Worm (Caenorhabditis elegans) whole organism, L1 larva: ENCODE measurements around the gene enu-3.1.

ENCODE experiments used
- C16A3.4 ChIP-seq: fragments of 150-350 bp; optimal IDR thresholded peaks from 2 replicates; lab custom pipeline; 2014; ENCODE audit warnings: missing biosample characterization, missing genetic modification characterization
- C34B4.2 ChIP-seq: sonication (generic microtip); optimal IDR thresholded peaks from 2 replicates; lab custom pipeline; 2017; ENCODE audit warnings: mild to moderate bottlenecking, missing genetic modification characterization, missing compliant biosample characterization
- F16B12.6 ChIP-seq: fragments of 150-350 bp; optimal IDR thresholded peaks from 2 replicates; lab custom pipeline; 2014; ENCODE audit warnings: missing biosample characterization, missing genetic modification characterization
- Y116A8C.19 ChIP-seq: sonication (generic microtip); optimal IDR thresholded peaks from 2 replicates; lab custom pipeline; 2016; ENCODE audit warnings: missing compliant biosample characterization, missing genetic modification characterization, borderline replicate concordance
- ceh-82 ChIP-seq, 3 experiments: fragments of 150-350 bp in 1 of 3; sonication (generic microtip) in 2 of 3; optimal IDR thresholded peaks; 2 replicates each; lab custom pipeline; 2014 to 2017; ENCODE audit warnings: missing biosample characterization in 3 of 3, missing genetic modification characterization in 3 of 3
- ceh-88 ChIP-seq: fragments of 200-800 bp; sonication (Bioruptor generic); IDR thresholded peaks from 2 replicates; pipeline ENCODE4 v1.3.6; 2022; ENCODE audit warnings: missing genetic modification characterization, missing compliant biosample characterization
- ces-1 ChIP-seq: fragments of 150-350 bp; optimal IDR thresholded peaks from 2 replicates; lab custom pipeline; 2014; ENCODE audit warnings: missing biosample characterization, missing genetic modification reagents, missing genetic modification characterization
- dsc-1 ChIP-seq: sonication (generic microtip); optimal IDR thresholded peaks from 2 replicates; lab custom pipeline; 2016; ENCODE audit warnings: mild to moderate bottlenecking, missing genetic modification characterization, missing compliant biosample characterization
- efl-1 ChIP-seq, 4 experiments: fragments of 150-350 bp; optimal IDR thresholded peaks in 3 of 4; peaks in 1 of 4; 1 replicate in 1 of 4; 2 replicates in 3 of 4; lab custom pipeline; 2014; ENCODE audit warnings: missing biosample characterization in 2 of 4, missing genetic modification characterization in 2 of 4, missing genetic modification reagents in 2 of 4
- egl-13 ChIP-seq: sonication (generic microtip); optimal IDR thresholded peaks from 2 replicates; lab custom pipeline; 2016; ENCODE audit warnings: missing genotype, missing genetic modification reagents, missing genetic modification characterization, missing compliant biosample characterization
- egl-27 ChIP-seq, 2 experiments: fragments of 150-350 bp in 1 of 2; sonication (generic microtip); optimal IDR thresholded peaks; 3 replicates each; lab custom pipeline; 2017 to 2018; ENCODE audit warnings: missing biosample characterization in 2 of 2, missing genetic modification characterization in 2 of 2, missing genetic modification reagents in 2 of 2
- ets-5 ChIP-seq: fragments of 200-800 bp; sonication (Bioruptor generic); IDR thresholded peaks from 2 replicates; pipeline ENCODE4 v1.3.6; 2022; ENCODE audit warnings: missing genetic modification characterization, missing compliant biosample characterization
- fkh-10 ChIP-seq: sonication (generic microtip); optimal IDR thresholded peaks from 2 replicates; lab custom pipeline; 2017; ENCODE audit warnings: missing biosample characterization, missing genetic modification reagents, missing genetic modification characterization
- fkh-8 ChIP-seq: sonication (generic microtip); optimal IDR thresholded peaks from 2 replicates; lab custom pipeline; 2016; ENCODE audit warnings: mild to moderate bottlenecking, missing genetic modification characterization, missing compliant biosample characterization
- grh-1 ChIP-seq: fragments of 200-800 bp; sonication (Bioruptor generic); IDR thresholded peaks from 2 replicates; pipeline ENCODE4 v1.3.6; 2022; ENCODE audit warnings: missing genetic modification reagents, missing genetic modification characterization, missing compliant biosample characterization
- hlh-4 ChIP-seq: sonication (generic microtip); optimal IDR thresholded peaks from 2 replicates; lab custom pipeline; 2016; ENCODE audit warnings: mild to moderate bottlenecking, missing genetic modification characterization, missing compliant biosample characterization
- hpl-2 ChIP-seq: fragments of 150-350 bp; optimal IDR thresholded peaks from 2 replicates; lab custom pipeline; 2014; ENCODE audit warnings: missing biosample characterization, missing genetic modification reagents, missing genetic modification characterization
- irx-1 ChIP-seq: sonication (generic microtip); optimal IDR thresholded peaks from 2 replicates; lab custom pipeline; 2016; ENCODE audit warnings: missing genetic modification characterization, missing compliant biosample characterization
- isw-1 ChIP-seq: fragments of 200-800 bp; sonication (Bioruptor generic); IDR thresholded peaks from 2 replicates; pipeline ENCODE4 v1.3.6; 2022; ENCODE audit warnings: missing genetic modification characterization, missing compliant biosample characterization
- jun-1 ChIP-seq: fragments of 150-350 bp; optimal IDR thresholded peaks from 2 replicates; lab custom pipeline; 2014; ENCODE audit warnings: missing biosample characterization, missing genetic modification reagents, missing genetic modification characterization
- lin-13 ChIP-seq: fragments of 150-350 bp; optimal IDR thresholded peaks from 2 replicates; lab custom pipeline; 2014; ENCODE audit warnings: missing biosample characterization, missing genetic modification reagents, missing genetic modification characterization
- lin-35 ChIP-seq, 2 experiments: fragments of 150-350 bp; optimal IDR thresholded peaks; 2 replicates each; lab custom pipeline; 2014; ENCODE audit warnings: missing biosample characterization in 2 of 2, missing genetic modification characterization in 2 of 2, missing genetic modification reagents in 2 of 2
- lir-3 ChIP-seq: sonication (generic microtip); optimal IDR thresholded peaks from 2 replicates; lab custom pipeline; 2016; ENCODE audit warnings: mild to moderate bottlenecking, missing genetic modification characterization, moderate library complexity, missing compliant biosample characterization; ENCODE audit not compliant: poor library complexity
- lsy-2 ChIP-seq, 2 experiments: fragments of 150-350 bp; optimal IDR thresholded peaks; 2 replicates each; lab custom pipeline; 2014; ENCODE audit warnings: missing biosample characterization in 2 of 2, missing genetic modification characterization in 2 of 2
- mab-9 ChIP-seq: fragments of 200-800 bp; sonication (Bioruptor generic); IDR thresholded peaks from 2 replicates; pipeline ENCODE4 v1.3.6; 2022; ENCODE audit warnings: missing genetic modification reagents, missing genetic modification characterization, missing compliant biosample characterization
- mep-1 ChIP-seq: fragments of 150-350 bp; optimal IDR thresholded peaks from 2 replicates; lab custom pipeline; 2014; ENCODE audit warnings: missing biosample characterization, missing genetic modification characterization
- nhr-19 ChIP-seq: fragments of 200-800 bp; sonication (Bioruptor generic); conservative IDR thresholded peaks from 2 replicates; pipeline ENCODE4 v1.3.6; 2022; ENCODE audit warnings: missing genetic modification characterization, missing compliant biosample characterization
- nhr-20 ChIP-seq: sonication (generic microtip); optimal IDR thresholded peaks from 2 replicates; lab custom pipeline; 2016; ENCODE audit warnings: mild to moderate bottlenecking, missing genetic modification characterization, missing compliant biosample characterization
- nhr-237 ChIP-seq: fragments of 150-350 bp; optimal IDR thresholded peaks from 2 replicates; lab custom pipeline; 2014; ENCODE audit warnings: missing biosample characterization, missing genetic modification characterization
- nhr-28 ChIP-seq: fragments of 150-350 bp; optimal IDR thresholded peaks from 2 replicates; lab custom pipeline; 2014; ENCODE audit warnings: missing biosample characterization, missing genetic modification characterization
- nhr-47 ChIP-seq: sonication (generic microtip); optimal IDR thresholded peaks from 2 replicates; lab custom pipeline; 2016; ENCODE audit warnings: mild to moderate bottlenecking, missing genetic modification characterization, moderate library complexity, missing compliant biosample characterization
- nhr-71 ChIP-seq: sonication (generic microtip); optimal IDR thresholded peaks from 2 replicates; lab custom pipeline; 2016; ENCODE audit warnings: mild to moderate bottlenecking, missing genetic modification characterization, moderate library complexity, missing compliant biosample characterization
- nhr-76 ChIP-seq: sonication (generic microtip); optimal IDR thresholded peaks from 2 replicates; lab custom pipeline; 2017; ENCODE audit warnings: missing biosample characterization, missing genetic modification characterization
- nhr-84 ChIP-seq: sonication (generic microtip); optimal IDR thresholded peaks from 2 replicates; lab custom pipeline; 2017; ENCODE audit warnings: missing biosample characterization, missing genetic modification characterization
- pqm-1 ChIP-seq: sonication (generic microtip); optimal IDR thresholded peaks from 3 replicates; lab custom pipeline; 2017; ENCODE audit warnings: missing biosample characterization, missing genetic modification characterization
- rnt-1 ChIP-seq: sonication (generic microtip); optimal IDR thresholded peaks from 2 replicates; lab custom pipeline; 2016; ENCODE audit warnings: mild to moderate bottlenecking, missing genetic modification characterization, moderate library complexity, missing compliant biosample characterization
- skn-1 ChIP-seq: fragments of 150-350 bp; optimal IDR thresholded peaks from 2 replicates; lab custom pipeline; 2014; ENCODE audit warnings: missing biosample characterization, missing genetic modification characterization
- snu-23 ChIP-seq: sonication (generic microtip); optimal IDR thresholded peaks from 2 replicates; lab custom pipeline; 2016; ENCODE audit warnings: missing genetic modification characterization, missing compliant biosample characterization
- sox-4 ChIP-seq: sonication (generic microtip); optimal IDR thresholded peaks from 2 replicates; lab custom pipeline; 2016; ENCODE audit warnings: missing genetic modification characterization, missing compliant biosample characterization
- sup-37 ChIP-seq: fragments of 200-800 bp; sonication (Bioruptor generic); optimal IDR thresholded peaks from 2 replicates; lab custom pipeline; 2018; ENCODE audit warnings: mild to moderate bottlenecking, missing genetic modification characterization, missing compliant biosample characterization
- tbx-2 ChIP-seq: sonication (generic microtip); optimal IDR thresholded peaks from 2 replicates; lab custom pipeline; 2016; ENCODE audit warnings: missing genetic modification characterization, missing compliant biosample characterization
- tlp-1 ChIP-seq: fragments of 150-350 bp; optimal IDR thresholded peaks from 2 replicates; lab custom pipeline; 2014; ENCODE audit warnings: missing biosample characterization, missing genetic modification characterization
- unc-30 ChIP-seq: sonication (generic microtip); optimal IDR thresholded peaks from 2 replicates; lab custom pipeline; 2017; ENCODE audit warnings: missing biosample characterization, missing genetic modification characterization
- unc-62 ChIP-seq: fragments of 150-350 bp; optimal IDR thresholded peaks from 2 replicates; lab custom pipeline; 2014; ENCODE audit warnings: missing biosample characterization, missing genetic modification reagents, missing genetic modification characterization
- unc-98 ChIP-seq: fragments of 200-800 bp; sonication (Bioruptor generic); IDR thresholded peaks from 2 replicates; pipeline ENCODE4 v1.3.6; 2022; ENCODE audit warnings: missing genetic modification characterization, missing compliant biosample characterization
- xbp-1 ChIP-seq: sonication (generic microtip); optimal IDR thresholded peaks from 2 replicates; lab custom pipeline; 2016; ENCODE audit warnings: missing genetic modification characterization, missing compliant biosample characterization
- ztf-4 ChIP-seq: fragments of 150-350 bp; optimal IDR thresholded peaks from 2 replicates; lab custom pipeline; 2014; ENCODE audit warnings: missing biosample characterization, missing genetic modification characterization

Gene enu-3.1

ce11 chrIII:10398919-10399318 is 37.2 kb upstream of the enu-3.1 start (continued):
- TF ChIP-seq jun-1 (no peak), nhr-84 (tag; lab: Kevin White, UChicago) (no peak), nhr-47 (tag; lab: Kevin White, UChicago) (peak; percentile 33), ceh-88 (GFP tag; lab: Robert Waterston, UW) (no peak), nhr-237 (no peak), dsc-1 (no peak), ceh-82 (tag; optimal IDR thresholded peaks at IDR 0.05; lab: Kevin White, UChicago) (peak in 2 of 3 experiments; percentile 15 to 64), lir-3 (tag; lab: Kevin White, UChicago) (no peak), lin-35 (GFP tag; optimal IDR thresholded peaks at IDR 0.05; lab: Kevin White, UChicago) (peak in 1 of 2 experiments; percentile 34), C16A3.4 (tag; lab: Kevin White, UChicago) (no peak), pqm-1 (tag; lab: Kevin White, UChicago) (no peak), unc-98 (GFP tag; lab: Robert Waterston, UW) (no peak), fkh-8 (tag; lab: Kevin White, UChicago) (peak; percentile 18), egl-13 (tag; lab: Kevin White, UChicago) (no peak), unc-30 (no peak), egl-27 (tag; optimal IDR thresholded peaks at IDR 0.05; lab: Kevin White, UChicago) (no peak), Y116A8C.19 (tag; lab: Kevin White, UChicago) (no peak), nhr-20 (no peak), ets-5 (GFP tag; lab: Robert Waterston, UW) (no peak), xbp-1 (no peak)

- TF ChIP-seq efl-1 (optimal IDR thresholded peaks at IDR 0.05; lab: Kevin White, UChicago) (no peak), efl-1 (GFP tag; optimal IDR thresholded peaks at IDR 0.05 in 1 of 2; lab: Kevin White, UChicago) (peak in 1 of 2 experiments; percentile 91), mep-1 (tag; lab: Kevin White, UChicago) (no peak)
- TF ChIP-seq, all 84 proteins: peak for 1
Observed at ce11 chrIII:10404918-10405317, 31.2 kb upstream of the enu-3.1 start, which contains the start of the genes M03C11.3 and chl-1. Gene M03C11.3 (plus strand): TSS chrIII:10405070. Gene chl-1 (minus strand): TSS chrIII:10405240.

ce11 chrIII:10407198-10407663 is 28.8 kb upstream of the enu-3.1 start, which contains the start of gene hat-1:
Gene hat-1 (minus strand): TSS chrIII:10407248.
- peak; percentile 86; the same call in 1 of the 2 replicates for TF ChIP-seq ceh-88 (GFP tag; lab: Robert Waterston, UW)
- TF ChIP-seq unc-62 (GFP tag; lab: Kevin White, UChicago) = no peak
- peak; percentile 90 for TF ChIP-seq ztf-4 (tag; lab: Kevin White, UChicago)
- peak; percentile 70 for TF ChIP-seq F16B12.6 (tag; lab: Kevin White, UChicago)
- peak; percentile 98 for TF ChIP-seq nhr-71 (tag; lab: Kevin White, UChicago)
- TF ChIP-seq hpl-2 (GFP tag; lab: Kevin White, UChicago) = peak; percentile 77
- TF ChIP-seq nhr-19 = peak; percentile 97
- TF ChIP-seq tbx-2 = peak; percentile 97
- peak; percentile 93 for TF ChIP-seq grh-1 (GFP tag; lab: Robert Waterston, UW)
- TF ChIP-seq nhr-28 (tag; lab: Kevin White, UChicago) = no peak
- TF ChIP-seq fkh-8 (tag; lab: Kevin White, UChicago) = peak; percentile 98
- peak; percentile 94 for TF ChIP-seq irx-1 (tag; lab: Kevin White, UChicago)
- TF ChIP-seq isw-1 (GFP tag; lab: Robert Waterston, UW) = peak; percentile 98
- TF ChIP-seq unc-30 = no peak
- TF ChIP-seq nhr-237 = peak; percentile 83
- TF ChIP-seq hlh-4 (tag; lab: Kevin White, UChicago) = no peak
- no peak for TF ChIP-seq tlp-1 (tag; lab: Kevin White, UChicago)
- peak; percentile 95 for TF ChIP-seq lin-13 (GFP tag; lab: Kevin White, UChicago)
- TF ChIP-seq sox-4 = peak; percentile 83
- TF ChIP-seq unc-98 (GFP tag; lab: Robert Waterston, UW) = peak; percentile 66; the same call in 1 of the 2 replicates
- peak; percentile 93 to 94 for TF ChIP-seq lin-35 (GFP tag; optimal IDR thresholded peaks at IDR 0.05; lab: Kevin White, UChicago)
- TF ChIP-seq jun-1 = peak; percentile 95
- peak; percentile 86 for TF ChIP-seq fkh-10 (GFP tag; lab: Kevin White, UChicago)
- peak; percentile 91 for TF ChIP-seq mab-9 (GFP tag; lab: Robert Waterston, UW)
- peak; percentile 98 for TF ChIP-seq snu-23
- TF ChIP-seq ces-1 (GFP tag; lab: Kevin White, UChicago) = no peak
- TF ChIP-seq efl-1 (optimal IDR thresholded peaks at IDR 0.05; lab: Kevin White, UChicago) = peak; percentile 95 to 97
- peak; percentile 90 to 99 for TF ChIP-seq efl-1 (GFP tag; optimal IDR thresholded peaks at IDR 0.05 in 1 of 2; lab: Kevin White, UChicago)
- TF ChIP-seq rnt-1 (tag; lab: Kevin White, UChicago) = peak; percentile 96
- TF ChIP-seq skn-1 (tag; lab: Kevin White, UChicago) = peak; percentile 93
- peak; percentile 87 for TF ChIP-seq sup-37
- TF ChIP-seq nhr-76 (tag; lab: Kevin White, UChicago) = no peak
- peak; percentile 97 for TF ChIP-seq nhr-20
- TF ChIP-seq lsy-2 (tag; optimal IDR thresholded peaks at IDR 0.05; lab: Kevin White, UChicago) = peak; percentile 95 to 96
- peak; percentile 52 for TF ChIP-seq C34B4.2
- peak; percentile 96 for TF ChIP-seq dsc-1
